Comparison of ENCODE assay signal across 1 fruit fly cellular context in the genomic region with DNA sequence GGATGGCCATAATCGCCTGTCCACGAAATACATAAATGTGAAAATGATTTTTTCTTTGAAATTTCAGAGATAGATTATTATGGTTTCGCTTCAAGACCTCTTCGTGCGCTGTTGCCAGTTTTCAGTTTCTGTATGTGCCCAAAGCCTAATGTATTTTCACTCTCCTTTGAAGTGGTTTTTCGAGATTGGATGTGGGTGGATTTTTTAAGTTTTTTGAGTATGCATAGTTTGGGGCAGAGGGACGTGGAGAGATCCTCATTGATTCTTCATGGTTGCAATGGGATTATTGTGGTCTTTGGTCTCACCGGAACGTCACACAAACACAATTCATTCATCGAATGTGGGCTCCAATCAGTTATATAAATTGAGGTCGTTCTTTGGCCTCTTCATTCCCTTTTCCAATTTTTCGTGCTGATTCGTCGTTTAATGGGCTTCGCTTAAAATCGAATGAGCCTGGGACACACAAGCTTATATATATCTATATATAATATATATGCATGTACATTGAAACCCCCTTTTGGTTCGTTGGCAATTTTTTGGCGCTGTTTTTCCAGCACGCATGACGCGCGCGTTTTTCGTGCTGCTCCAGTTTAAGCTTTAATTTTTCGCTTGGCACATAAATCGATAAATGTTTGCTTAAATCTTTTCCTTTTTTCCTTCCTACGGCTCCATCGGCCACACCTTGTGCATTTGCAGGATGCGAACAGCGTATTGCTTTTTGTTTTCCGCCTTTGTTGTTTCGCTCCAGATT.
TF ChIP-seq lines count a peak whose summit lies in the region.

No protein-coding gene starts in this region.

TF ChIP-seq in whole organism, embryonic, 481 proteins besides CTCF, POLR2A, EP300 and RAD21 (continued from another document):
- TF ChIP-seq CG30431 (GFP tag; optimal IDR thresholded peaks at IDR 0.05; lab: Kevin White, UChicago) (no peak), Nf-YB (GFP tag; optimal IDR thresholded peaks at IDR 0.05; lab: Kevin White, UChicago) (no peak)
